Worm (Caenorhabditis elegans) whole organism, L2 larva: ENCODE measurements around the gene C09G5.7.

Experiments used
- fos-1 ChIP-seq: fragments of 150-350 bp; optimal IDR thresholded peaks from 2 replicates; lab custom pipeline; 2014; ENCODE audit warnings: missing biosample characterization, missing genetic modification characterization
- nhr-11 ChIP-seq: fragments of 150-350 bp; optimal IDR thresholded peaks from 2 replicates; lab custom pipeline; 2014; ENCODE audit warnings: missing biosample characterization, missing genetic modification characterization
- unc-62 ChIP-seq: fragments of 150-350 bp; optimal IDR thresholded peaks from 2 replicates; lab custom pipeline; 2014; ENCODE audit warnings: missing biosample characterization, missing genetic modification reagents, missing genetic modification characterization
- zag-1 ChIP-seq: fragments of 150-350 bp; optimal IDR thresholded peaks from 2 replicates; lab custom pipeline; 2014; ENCODE audit warnings: missing biosample characterization, missing genetic modification characterization

DNA sequence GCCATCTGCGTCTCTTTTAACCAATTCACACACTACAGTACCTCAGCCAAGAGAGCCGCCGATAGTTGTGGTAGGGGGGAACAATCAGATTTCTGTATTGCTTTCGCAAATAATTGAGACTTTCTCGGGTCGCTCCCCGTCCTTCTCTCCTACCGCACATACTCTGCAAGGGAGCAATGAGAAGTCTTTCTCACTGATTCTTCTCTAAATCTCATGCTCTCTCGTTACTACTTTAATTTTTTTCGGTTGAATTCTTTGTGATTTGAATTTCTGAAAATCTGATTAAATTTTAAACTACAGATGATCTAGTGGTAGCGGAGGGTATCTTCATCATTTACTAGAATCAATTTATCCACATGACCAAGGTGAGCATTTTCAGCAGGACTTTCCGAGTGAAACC lies 39.4 kb upstream of the C09G5.7 start, which contains the start of gene ptb-1:
- no peak for TF ChIP-seq zag-1 (tag; lab: Kevin White, UChicago)
- TF ChIP-seq nhr-11 (tag; lab: Kevin White, UChicago) = no peak
- TF ChIP-seq unc-62 (GFP tag; lab: Kevin White, UChicago) = no peak
- TF ChIP-seq fos-1 (tag; lab: Kevin White, UChicago) = no peak
